Fruit fly (Drosophila melanogaster) whole organism, embryonic: Measurements from ENCODE around the gene mRpL4.

Experiments
- Blimp-1 ChIP-seq: fragments of 200-800 bp; sonication (Bioruptor generic); optimal IDR thresholded peaks from 3 replicates; lab custom pipeline; 2018; ENCODE audit warnings: missing biosample characterization, missing genetic modification characterization, mild to moderate bottlenecking, moderate library complexity, missing genetic modification reagents
- CG10543 ChIP-seq: fragments of 200-800 bp; sonication (Bioruptor generic); optimal IDR thresholded peaks from 3 replicates; lab custom pipeline; 2017; ENCODE audit warnings: missing biosample characterization, mild to moderate bottlenecking, missing genetic modification characterization, moderate library complexity
- CG11085 ChIP-seq: fragments of 200-800 bp; sonication (Bioruptor generic); IDR thresholded peaks from 2 replicates; pipeline ENCODE4 v1.3.6; 2022; ENCODE audit warnings: missing biosample characterization, missing genetic modification characterization
- CG11398 ChIP-seq: fragments of 200-800 bp; sonication (Bioruptor generic); optimal IDR thresholded peaks from 2 replicates; lab custom pipeline; 2016; ENCODE audit warnings: missing biosample characterization, missing genetic modification characterization
- CG12071 ChIP-seq: fragments of 200-800 bp; sonication (Bioruptor generic); optimal IDR thresholded peaks from 3 replicates; lab custom pipeline; 2018; ENCODE audit warnings: missing biosample characterization, mild to moderate bottlenecking, missing genetic modification characterization
- CG12155 ChIP-seq: fragments of 200-800 bp; sonication (Bioruptor generic); optimal IDR thresholded peaks from 3 replicates; lab custom pipeline; 2016; ENCODE audit warnings: missing biosample characterization, missing genetic modification characterization
- CG12219 ChIP-seq: fragments of 200-800 bp; sonication (Bioruptor generic); optimal IDR thresholded peaks from 3 replicates; lab custom pipeline; 2018; ENCODE audit warnings: missing biosample characterization, mild to moderate bottlenecking, missing genetic modification characterization
- CG12659 ChIP-seq: fragments of 200-800 bp; sonication (Bioruptor generic); optimal IDR thresholded peaks from 3 replicates; lab custom pipeline; 2017; ENCODE audit warnings: mild to moderate bottlenecking, missing biosample characterization, missing genetic modification reagents, missing genetic modification characterization
- CG13424 ChIP-seq: fragments of 200-800 bp; sonication (Bioruptor generic); optimal IDR thresholded peaks from 2 replicates; lab custom pipeline; 2019; ENCODE audit warnings: missing biosample characterization, mild to moderate bottlenecking, missing genetic modification characterization, moderate library complexity
- CG14441 ChIP-seq: fragments of 200-800 bp; sonication (Bioruptor generic); IDR thresholded peaks from 2 replicates; pipeline ENCODE4 v1.3.6; 2022; ENCODE audit warnings: missing biosample characterization, missing genetic modification characterization
- CG17359 ChIP-seq: fragments of 200-800 bp; sonication (Bioruptor generic); optimal IDR thresholded peaks from 3 replicates; lab custom pipeline; 2018; ENCODE audit warnings: missing biosample characterization, mild to moderate bottlenecking, missing genetic modification characterization, moderate library complexity
- CG17361 ChIP-seq: fragments of 200-800 bp; sonication (Bioruptor generic); IDR thresholded peaks from 3 replicates; pipeline ENCODE4 v1.3.6; 2022; ENCODE audit warnings: missing biosample characterization, missing genetic modification characterization
- CG1832 ChIP-seq: fragments of 200-800 bp; sonication (Bioruptor generic); optimal IDR thresholded peaks from 2 replicates; lab custom pipeline; 2017; ENCODE audit warnings: missing biosample characterization, mild to moderate bottlenecking, missing genetic modification characterization, inconsistent platforms
- CG30020 ChIP-seq: fragments of 200-800 bp; optimal IDR thresholded peaks from 2 replicates; lab custom pipeline; 2019; ENCODE audit warnings: missing biosample characterization, mild to moderate bottlenecking, missing genetic modification characterization, moderate library complexity
- CG34422 ChIP-seq: fragments of 200-800 bp; sonication (Bioruptor generic); IDR thresholded peaks from 3 replicates; pipeline ENCODE4 v1.3.6; 2022; ENCODE audit warnings: missing biosample characterization, missing genetic modification characterization
- CG3995 ChIP-seq: fragments of 200-800 bp; sonication (Bioruptor generic); optimal IDR thresholded peaks from 3 replicates; lab custom pipeline; 2016; ENCODE audit warnings: missing biosample characterization, missing genetic modification characterization
- CG4328 ChIP-seq: fragments of 200-800 bp; sonication (Bioruptor generic); optimal IDR thresholded peaks from 3 replicates; lab custom pipeline; 2017; ENCODE audit warnings: missing biosample characterization, missing genetic modification reagents, missing genetic modification characterization
- CG4404 ChIP-seq: fragments of 200-800 bp; sonication (Bioruptor generic); IDR thresholded peaks from 2 replicates; pipeline ENCODE4 v1.3.6; 2022; ENCODE audit warnings: missing biosample characterization, missing genetic modification characterization
- CG4854 ChIP-seq: fragments of 200-800 bp; sonication (Bioruptor generic); optimal IDR thresholded peaks from 2 replicates; lab custom pipeline; 2016; ENCODE audit warnings: missing biosample characterization, missing genetic modification characterization, inconsistent platforms
- CG5245 ChIP-seq: fragments of 200-800 bp; sonication (Bioruptor generic); optimal IDR thresholded peaks from 3 replicates; lab custom pipeline; 2016; ENCODE audit warnings: missing biosample characterization, missing genetic modification characterization
- CG6765 ChIP-seq: fragments of 200-800 bp; sonication (Bioruptor generic); optimal IDR thresholded peaks from 3 replicates; lab custom pipeline; 2017; ENCODE audit warnings: missing biosample characterization, mild to moderate bottlenecking, missing genetic modification characterization
- CG6813 ChIP-seq: fragments of 200-800 bp; sonication (Bioruptor generic); optimal IDR thresholded peaks from 2 replicates; lab custom pipeline; 2017; ENCODE audit warnings: missing biosample characterization, missing genetic modification characterization, mild to moderate bottlenecking, moderate library complexity, missing genetic modification reagents
- CG7786 ChIP-seq: fragments of 200-800 bp; sonication (Bioruptor generic); optimal IDR thresholded peaks from 2 replicates; lab custom pipeline; 2016; ENCODE audit warnings: missing biosample characterization, missing genetic modification characterization
- CG8290 ChIP-seq, 3 experiments: fragments of 200-800 bp; sonication (Bioruptor generic); optimal IDR thresholded peaks; 2 replicates each; lab custom pipeline; 2016 to 2019; ENCODE audit warnings: missing biosample characterization in 3 of 3, missing genetic modification characterization in 3 of 3, mild to moderate bottlenecking in 2 of 3, moderate library complexity in 1 of 3
- Chrac-16 ChIP-seq: fragments of 200-800 bp; sonication (Bioruptor generic); optimal IDR thresholded peaks from 3 replicates; lab custom pipeline; 2016; ENCODE audit warnings: missing biosample characterization, missing genetic modification characterization
- E2f1 ChIP-seq: fragments of 200-800 bp; sonication (Bioruptor generic); IDR thresholded peaks from 2 replicates; pipeline ENCODE4 v1.3.6; 2022; ENCODE audit warnings: missing biosample characterization, missing genetic modification characterization
- ERR ChIP-seq: fragments of 200-800 bp; sonication (Bioruptor generic); optimal IDR thresholded peaks from 2 replicates; lab custom pipeline; 2016; ENCODE audit warnings: missing biosample characterization, missing genetic modification characterization
- NC2α ChIP-seq: fragments of 200-800 bp; sonication (Bioruptor generic); optimal IDR thresholded peaks from 2 replicates; lab custom pipeline; 2016; ENCODE audit warnings: missing biosample characterization, missing genetic modification characterization
- Neu2 ChIP-seq: fragments of 200-800 bp; sonication (Bioruptor generic); optimal IDR thresholded peaks from 3 replicates; lab custom pipeline; 2016; ENCODE audit warnings: missing biosample characterization, missing genetic modification characterization, borderline replicate concordance
- Nf-YB ChIP-seq: fragments of 200-800 bp; sonication (Bioruptor generic); optimal IDR thresholded peaks from 3 replicates; lab custom pipeline; 2019; ENCODE audit warnings: missing biosample characterization, mild to moderate bottlenecking, missing genetic modification characterization, moderate library complexity
- PHDP ChIP-seq: fragments of 200-800 bp; sonication (Bioruptor generic); optimal IDR thresholded peaks from 3 replicates; lab custom pipeline; 2018; ENCODE audit warnings: missing biosample characterization, mild to moderate bottlenecking, missing genetic modification characterization, moderate library complexity
- Rfx ChIP-seq: fragments of 200-800 bp; sonication (Bioruptor generic); IDR thresholded peaks from 2 replicates; pipeline ENCODE4 v1.3.6; 2022; ENCODE audit warnings: missing biosample characterization, missing genetic modification characterization
- Taf1 ChIP-seq: fragments of 200-800 bp; sonication (Bioruptor generic); IDR thresholded peaks from 2 replicates; pipeline ENCODE4 v1.3.6; 2022; ENCODE audit warnings: missing biosample characterization, missing genetic modification characterization
- Usf ChIP-seq: fragments of 200-800 bp; sonication (Bioruptor generic); optimal IDR thresholded peaks from 2 replicates; lab custom pipeline; 2017; ENCODE audit warnings: missing genotype, missing biosample characterization, missing genetic modification characterization
- ash1 ChIP-seq: fragments of 200-800 bp; sonication (Bioruptor generic); optimal IDR thresholded peaks from 2 replicates; lab custom pipeline; 2018; ENCODE audit warnings: missing biosample characterization, mild to moderate bottlenecking, missing genetic modification characterization
- bcd ChIP-seq: fragments of 200-800 bp; sonication (Bioruptor generic); optimal IDR thresholded peaks from 2 replicates; lab custom pipeline; 2017; ENCODE audit warnings: missing biosample characterization, mild to moderate bottlenecking, missing genetic modification characterization
- crc ChIP-seq: fragments of 200-800 bp; sonication (Bioruptor generic); optimal IDR thresholded peaks from 2 replicates; lab custom pipeline; 2016; ENCODE audit warnings: missing biosample characterization, missing genetic modification characterization
- emc ChIP-seq: fragments of 200-800 bp; sonication (Bioruptor generic); optimal IDR thresholded peaks from 2 replicates; lab custom pipeline; 2016; ENCODE audit warnings: missing biosample characterization, missing genetic modification characterization
- ewg ChIP-seq: fragments of 200-800 bp; sonication (Bioruptor generic); optimal IDR thresholded peaks from 3 replicates; lab custom pipeline; 2017; ENCODE audit warnings: mild to moderate bottlenecking, missing biosample characterization, missing genetic modification reagents, missing genetic modification characterization
- ftz-f1 ChIP-seq: fragments of 200-800 bp; sonication (Bioruptor generic); optimal IDR thresholded peaks from 2 replicates; lab custom pipeline; 2016; ENCODE audit warnings: missing biosample characterization, missing genetic modification characterization
- jing ChIP-seq: fragments of 200-800 bp; sonication (Bioruptor generic); optimal IDR thresholded peaks from 2 replicates; lab custom pipeline; 2018; ENCODE audit warnings: missing biosample characterization, mild to moderate bottlenecking, missing genetic modification characterization
- kay ChIP-seq: fragments of 200-800 bp; sonication (Bioruptor generic); optimal IDR thresholded peaks from 2 replicates; lab custom pipeline; 2016; ENCODE audit warnings: missing biosample characterization, missing genetic modification characterization
- ken ChIP-seq: fragments of 200-800 bp; sonication (Bioruptor generic); IDR thresholded peaks from 3 replicates; pipeline ENCODE4 v1.3.6; 2022; ENCODE audit warnings: missing biosample characterization, missing genetic modification characterization
- mam ChIP-seq: fragments of 200-800 bp; sonication (Bioruptor generic); optimal IDR thresholded peaks from 3 replicates; lab custom pipeline; 2016; ENCODE audit warnings: missing biosample characterization, missing genetic modification characterization
- mirr ChIP-seq: fragments of 200-800 bp; sonication (Bioruptor generic); optimal IDR thresholded peaks from 3 replicates; lab custom pipeline; 2018; ENCODE audit warnings: missing biosample characterization, mild to moderate bottlenecking, missing genetic modification characterization
- pum ChIP-seq: fragments of 200-800 bp; sonication (Bioruptor generic); optimal IDR thresholded peaks from 2 replicates; lab custom pipeline; 2016; ENCODE audit warnings: missing biosample characterization, missing genetic modification characterization
- sna ChIP-seq: fragments of 200-800 bp; sonication (Bioruptor generic); IDR thresholded peaks from 2 replicates; pipeline ENCODE4 v1.3.6; 2022; ENCODE audit warnings: missing biosample characterization, missing genetic modification characterization; ENCODE audit not compliant: partially characterized antibody
- toy ChIP-seq: fragments of 200-800 bp; sonication (Bioruptor generic); IDR thresholded peaks from 2 replicates; pipeline ENCODE4 v1.3.6; 2022; ENCODE audit warnings: missing biosample characterization, missing genetic modification characterization

Gene mRpL4

DNA sequence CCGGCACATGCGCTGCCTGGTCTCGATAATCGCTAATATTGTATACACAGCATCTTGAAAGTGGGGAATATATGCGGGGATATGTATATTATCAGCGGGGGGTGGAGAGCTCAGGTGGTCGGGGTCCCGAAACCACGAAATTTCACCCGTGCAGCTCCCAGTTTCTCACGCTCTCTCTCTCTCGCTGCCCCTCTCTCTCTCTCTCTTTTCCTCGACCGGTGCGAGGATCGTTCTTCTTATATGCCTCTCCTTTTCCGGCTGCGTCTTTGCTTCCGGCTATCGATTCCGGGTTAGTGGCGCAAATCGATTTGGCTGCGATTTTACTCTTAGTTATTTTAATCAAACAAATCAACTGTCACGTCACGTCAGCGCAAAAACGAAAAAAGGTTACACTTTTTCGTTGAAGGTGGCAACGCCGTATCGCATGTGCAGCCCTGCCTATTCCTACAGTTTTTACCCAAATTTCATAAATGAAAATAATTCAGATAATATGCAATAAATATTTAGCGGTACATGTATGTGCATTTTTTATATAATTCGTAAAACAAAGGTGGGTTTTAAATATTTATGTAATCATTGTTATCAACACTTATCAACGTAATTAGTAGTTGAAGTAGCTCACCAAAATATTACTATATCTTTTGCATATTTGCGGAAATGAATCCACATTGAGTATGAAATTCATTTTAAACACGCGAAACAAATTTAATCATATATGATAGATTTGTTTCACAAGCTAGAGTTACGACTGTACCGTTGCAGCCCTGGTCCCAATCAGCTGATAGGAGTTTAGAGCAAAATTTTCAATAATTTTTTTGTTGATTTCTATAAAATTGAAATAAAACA lies 29.2 kb downstream of the mRpL4 start, which contains the start of the genes heix and CG17328:
Gene heix, minus strand, starts transcription at position 393 of the 846 bp plus-strand sequence.
Gene CG17328, plus strand, starts transcription at position 478 of the 846 bp plus-strand sequence.
- TF ChIP-seq CG4404 (GFP tag; lab: Robert Waterston, UW) (peak; percentile 54), Nf-YB (GFP tag; lab: Kevin White, UChicago) (peak; percentile 43), CG6813 (GFP tag; lab: Kevin White, UChicago) (no peak), ERR (GFP tag; lab: Kevin White, UChicago) (no peak), CG1832 (GFP tag; lab: Kevin White, UChicago) (peak; percentile 57), CG4854 (GFP tag; lab: Kevin White, UChicago) (peak; percentile 1), CG4328 (GFP tag; lab: Kevin White, UChicago) (peak; percentile 60), toy (no peak), CG14441 (GFP tag; lab: Robert Waterston, UW) (peak; percentile 79), CG6765 (no peak), crc (GFP tag; lab: Kevin White, UChicago) (peak; percentile 57), ken (peak; percentile 76), CG12155 (peak; percentile 58), CG30020 (tag; lab: Kevin White, UChicago) (peak; percentile 64), ewg (peak; percentile 48), NC2α (GFP tag; lab: Kevin White, UChicago) (peak; percentile 27), Usf (GFP tag; lab: Kevin White, UChicago) (peak; percentile 33), sna (GFP tag; lab: Robert Waterston, UW) (no peak), CG3995 (peak; percentile 61), CG17359 (tag; lab: Kevin White, UChicago) (peak; percentile 63), CG11398 (GFP tag; lab: Kevin White, UChicago) (no peak), Neu2 (GFP tag; lab: Kevin White, UChicago) (no peak), CG12071 (GFP tag; lab: Kevin White, UChicago) (no peak), Blimp-1 (GFP tag; lab: Kevin White, UChicago) (peak; percentile 50), Rfx (GFP tag; lab: Robert Waterston, UW) (peak; percentile 85), PHDP (tag; lab: Kevin White, UChicago) (peak; percentile 78), Chrac-16 (GFP tag; lab: Kevin White, UChicago) (peak; percentile 81), bcd (GFP tag; lab: Kevin White, UChicago) (peak; percentile 74), CG17361 (GFP tag; lab: Robert Waterston, UW) (peak; percentile 88), kay (peak; percentile 34), CG13424 (tag; lab: Kevin White, UChicago) (peak; percentile 81), CG8290 (GFP tag; optimal IDR thresholded peaks at IDR 0.05; lab: Kevin White, UChicago) (peak; percentile 36), CG8290 (tag; optimal IDR thresholded peaks at IDR 0.05; lab: Kevin White, UChicago) (peak in 1 of 2 experiments; percentile 2), CG34422 (peak; percentile 60), pum (GFP tag; lab: Kevin White, UChicago) (peak; percentile 70), CG7786 (GFP tag; lab: Kevin White, UChicago) (peak; percentile 56), CG12659 (GFP tag; lab: Kevin White, UChicago) (peak; percentile 80), mirr (peak; percentile 37), jing (no peak), CG5245 (no peak), CG12219 (peak; percentile 44), ash1 (no peak), ftz-f1 (GFP tag; lab: Kevin White, UChicago) (peak; percentile 67), emc (GFP tag; lab: Kevin White, UChicago) (peak; percentile 13), CG11085 (GFP tag; lab: Robert Waterston, UW) (peak; percentile 54), E2f1 (peak; percentile 70), Taf1 (GFP tag; lab: Robert Waterston, UW) (peak; percentile 69; the same call in 1 of the 2 replicates), mam (GFP tag; lab: Kevin White, UChicago) (peak; percentile 87), CG10543 (peak; percentile 61)
